Worm (Caenorhabditis elegans): ENCODE measurements around the gene clec-117.
A peak's percentile ranks its signal among the peaks of the same experiment; 100 is the strongest.

DNA sequence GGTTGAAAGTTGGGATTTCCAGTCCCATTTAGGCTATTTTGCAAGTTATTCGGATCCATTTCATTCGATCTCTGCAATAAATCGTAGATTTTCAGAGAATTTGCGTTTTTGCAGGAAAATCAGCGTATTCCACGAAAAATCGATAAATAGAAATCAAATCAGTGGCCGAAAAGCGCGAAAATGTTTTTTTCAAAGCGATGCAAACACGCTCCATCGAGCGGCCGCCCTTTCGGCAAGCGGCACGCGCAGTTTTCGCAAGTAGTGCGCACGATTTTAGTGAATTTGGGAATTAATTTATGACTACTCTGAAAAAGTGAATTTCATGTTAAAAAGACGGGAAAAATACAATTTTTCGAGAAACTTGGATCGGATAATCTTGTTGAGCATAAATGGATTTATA, 41.7 kb downstream of the clec-117 start:
- peak; percentile 55; the same call in 1 of the 2 replicates for TF ChIP-seq ref-1 (GFP tag; conservative IDR thresholded peaks at IDR 0.05)
- peak; percentile 88 for TF ChIP-seq cog-1 (tag; optimal IDR thresholded peaks at IDR 0.05)
- TF ChIP-seq tab-1 (GFP tag; IDR thresholded peaks at IDR 0.05), result peak; percentile 82
- TF ChIP-seq flt-1 (GFP tag; IDR thresholded peaks at IDR 0.05), result peak; percentile 89
- TF ChIP-seq T22C8.4 (GFP tag; IDR thresholded peaks at IDR 0.05), result peak; percentile 93
- peak; percentile 84 for TF ChIP-seq ztf-29 (GFP tag; IDR thresholded peaks at IDR 0.05)
- TF ChIP-seq ztf-23 (GFP tag; IDR thresholded peaks at IDR 0.05), result peak; percentile 87
- peak; percentile 83 for TF ChIP-seq med-1 (GFP tag; optimal IDR thresholded peaks at IDR 0.05; ENCODE audit: insufficient read depth)
- peak; percentile 58 for TF ChIP-seq klf-2 (GFP tag; conservative IDR thresholded peaks at IDR 0.05)

Data from whole organism, midembryonic.